Fruit fly (Drosophila melanogaster): Measurements from ENCODE around the gene bip1.
A peak's percentile ranks its signal among the peaks of the same experiment; 100 is the strongest.

Gene bip1

DNA sequence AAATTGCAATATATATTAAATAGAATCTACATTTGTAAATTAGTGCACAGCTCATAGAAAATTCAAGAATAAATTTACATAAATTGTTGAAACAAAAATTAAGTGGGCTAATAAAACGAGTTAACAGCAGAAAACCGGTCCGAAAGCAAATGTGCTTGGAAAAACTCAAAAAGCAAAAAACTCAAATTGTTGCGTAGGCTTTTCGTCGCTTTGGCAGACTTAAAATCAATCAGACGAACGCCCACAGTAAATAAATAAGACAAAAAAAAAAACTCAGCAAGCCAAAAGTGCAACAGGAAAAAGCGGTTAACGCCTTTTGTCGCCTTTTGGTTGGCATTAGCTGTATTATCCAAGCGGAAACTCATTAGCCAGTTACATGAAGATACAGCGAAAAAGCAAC lies 19.4 kb upstream of the bip1 start (continued):
- TF ChIP-seq p53 (GFP tag; optimal IDR thresholded peaks at IDR 0.05) (no peak), vfl (GFP tag; optimal IDR thresholded peaks at IDR 0.05) (no peak), tup (GFP tag; optimal IDR thresholded peaks at IDR 0.05) (no peak), fd64A (GFP tag; optimal IDR thresholded peaks at IDR 0.05) (no peak), CG3995 (GFP tag; optimal IDR thresholded peaks at IDR 0.05) (no peak), CG10979 (tag; optimal IDR thresholded peaks at IDR 0.05) (no peak), BtbVII (GFP tag; optimal IDR thresholded peaks at IDR 0.05) (no peak), CG14050 (GFP tag; IDR thresholded peaks at IDR 0.05) (no peak), sqz (GFP tag; optimal IDR thresholded peaks at IDR 0.05) (peak; percentile 67), Meics (GFP tag; optimal IDR thresholded peaks at IDR 0.05) (no peak), Doc2 (GFP tag; IDR thresholded peaks at IDR 0.05) (no peak), HLHmδ (GFP tag; optimal IDR thresholded peaks at IDR 0.05) (no peak), CG10366 (GFP tag; IDR thresholded peaks at IDR 0.05) (no peak), chinmo (GFP tag; IDR thresholded peaks at IDR 0.05; ENCODE audit: partially characterized antibody) (peak; percentile 84; the same call in 2 of the 4 replicates), crp (GFP tag; optimal IDR thresholded peaks at IDR 0.05) (no peak)

DNA sequence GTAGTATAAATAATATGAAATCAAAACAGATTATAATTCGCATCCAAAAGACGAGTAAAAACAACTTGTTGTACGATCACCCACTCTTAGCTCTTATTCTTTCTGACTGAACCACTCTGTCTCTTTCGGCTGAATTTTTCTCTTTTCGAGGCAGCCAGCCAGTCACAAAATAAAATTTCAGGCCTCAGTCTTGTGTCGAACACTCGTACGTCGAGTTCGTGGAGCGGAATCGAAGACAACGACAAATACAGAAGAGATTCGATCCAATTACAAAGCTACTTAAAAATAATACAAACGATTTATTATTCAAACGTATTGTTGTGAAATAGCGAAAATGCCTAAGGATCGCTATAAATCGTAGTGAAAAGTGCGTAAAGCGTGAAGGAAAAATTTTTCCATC lies 18.7 kb upstream of the bip1 start:
- no peak for TF ChIP-seq fd64A (GFP tag; optimal IDR thresholded peaks at IDR 0.05)
- no peak for TF ChIP-seq CG31365 (tag; optimal IDR thresholded peaks at IDR 0.05)
- TF ChIP-seq oc (tag; optimal IDR thresholded peaks at IDR 0.05), result peak; percentile 18
- TF ChIP-seq CG10959 (GFP tag; IDR thresholded peaks at IDR 0.05), result no peak
- TF ChIP-seq CG32532 (GFP tag; IDR thresholded peaks at IDR 0.05), result peak; percentile 25; the same call in 1 of the 2 replicates
- no peak for TF ChIP-seq NC2β (GFP tag; optimal IDR thresholded peaks at IDR 0.05)
- TF ChIP-seq shn (GFP tag; optimal IDR thresholded peaks at IDR 0.05), result no peak
- no peak for TF ChIP-seq CG8765 (GFP tag; IDR thresholded peaks at IDR 0.05)
- no peak for TF ChIP-seq gfzf (GFP tag; optimal IDR thresholded peaks at IDR 0.05)
- TF ChIP-seq CG7987 (GFP tag; optimal IDR thresholded peaks at IDR 0.05), result peak; percentile 19
- no peak for TF ChIP-seq CG33213 (GFP tag; optimal IDR thresholded peaks at IDR 0.05)
- TF ChIP-seq pzg (GFP tag; optimal IDR thresholded peaks at IDR 0.05), result no peak
- no peak for TF ChIP-seq CG18011 (GFP tag; optimal IDR thresholded peaks at IDR 0.05)
- TF ChIP-seq ash1 (GFP tag; optimal IDR thresholded peaks at IDR 0.05), result no peak
- TF ChIP-seq aop (GFP tag; IDR thresholded peaks at IDR 0.05), result no peak
- no peak for TF ChIP-seq otp (GFP tag; IDR thresholded peaks at IDR 0.05)
- no peak for TF ChIP-seq CG10267 (tag; optimal IDR thresholded peaks at IDR 0.05)
- TF ChIP-seq CG10565 (GFP tag; optimal IDR thresholded peaks at IDR 0.05), result no peak
- peak; percentile 20 for TF ChIP-seq Fer1 (GFP tag; optimal IDR thresholded peaks at IDR 0.05)
- TF ChIP-seq Ets97D (GFP tag; optimal IDR thresholded peaks at IDR 0.05), result no peak
- TF ChIP-seq Blimp-1 (GFP tag; optimal IDR thresholded peaks at IDR 0.05), result no peak
- peak; percentile 66 for TF ChIP-seq nom (GFP tag; optimal IDR thresholded peaks at IDR 0.05)
- no peak for TF ChIP-seq slou (GFP tag; optimal IDR thresholded peaks at IDR 0.05)
- peak; percentile 43 for TF ChIP-seq Deaf1 (tag; optimal IDR thresholded peaks at IDR 0.05)
- TF ChIP-seq CG12769 (tag; optimal IDR thresholded peaks at IDR 0.05), result peak; percentile 43
- no peak for TF ChIP-seq Dip2 (GFP tag; IDR thresholded peaks at IDR 0.05)
- TF ChIP-seq CG7372 (GFP tag; IDR thresholded peaks at IDR 0.05), result no peak
- no peak for TF ChIP-seq CG4328 (GFP tag; optimal IDR thresholded peaks at IDR 0.05)
- no peak for TF ChIP-seq crol (GFP tag; IDR thresholded peaks at IDR 0.05)
- no peak for TF ChIP-seq salm (tag; optimal IDR thresholded peaks at IDR 0.05)
- TF ChIP-seq lilli (GFP tag; optimal IDR thresholded peaks at IDR 0.05), result peak; percentile 16
- TF ChIP-seq h (optimal IDR thresholded peaks at IDR 0.05), result no peak
- TF ChIP-seq chinmo (GFP tag; IDR thresholded peaks at IDR 0.05; ENCODE audit: partially characterized antibody), result peak; percentile 88; the same call in 2 of the 4 replicates
- TF ChIP-seq CG17385 (GFP tag; optimal IDR thresholded peaks at IDR 0.05), result peak; percentile 47
- TF ChIP-seq Eip74EF (GFP tag; optimal IDR thresholded peaks at IDR 0.05), result no peak
- TF ChIP-seq sna (GFP tag; IDR thresholded peaks at IDR 0.05; ENCODE audit: partially characterized antibody), result no peak
- no peak for TF ChIP-seq CG31441 (GFP tag; IDR thresholded peaks at IDR 0.05)
